Fruit fly (Drosophila melanogaster) whole organism, adult: Measurements from ENCODE around the gene ATPsynG.

ENCODE experiments used
- CG11617 ChIP-seq: fragments of 200-800 bp; sonication (Bioruptor generic); optimal IDR thresholded peaks from 2 replicates; lab custom pipeline; 2017; ENCODE audit warnings: mild to moderate bottlenecking, missing biosample characterization, missing genetic modification reagents, missing genetic modification characterization
- CG1620 ChIP-seq: fragments of 200-800 bp; sonication (Bioruptor generic); optimal IDR thresholded peaks from 2 replicates; lab custom pipeline; 2016; ENCODE audit warnings: missing biosample characterization, missing genetic modification characterization
- cic ChIP-seq: fragments of 200-800 bp; sonication (Bioruptor generic); optimal IDR thresholded peaks from 2 replicates; lab custom pipeline; 2017; ENCODE audit warnings: missing biosample characterization, mild to moderate bottlenecking, missing genetic modification characterization, moderate library complexity

DNA sequence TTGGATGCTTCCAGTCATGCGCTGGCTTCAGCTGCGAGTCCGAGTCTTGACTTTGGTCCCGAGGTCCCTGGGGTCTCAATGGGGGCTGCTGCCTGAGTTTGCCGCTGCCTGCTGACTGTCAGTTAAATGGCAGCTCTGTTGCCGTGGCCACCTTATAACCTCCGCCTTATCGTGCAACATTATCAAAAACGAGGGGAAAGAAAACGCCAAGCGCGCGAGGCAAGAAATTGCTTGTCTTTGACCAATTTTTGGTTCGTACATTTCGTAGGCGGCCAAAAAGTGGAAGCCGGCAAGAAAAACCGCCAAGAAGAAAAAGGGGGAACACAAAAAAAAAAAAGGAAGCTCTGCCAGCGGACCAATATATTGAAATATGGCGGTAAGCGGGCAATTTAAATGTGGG lies 47.7 kb upstream of the ATPsynG start:
- no peak for TF ChIP-seq CG1620 (GFP tag; lab: Kevin White, UChicago)
- no peak for TF ChIP-seq CG11617 (GFP tag; lab: Kevin White, UChicago)
- no peak for TF ChIP-seq cic (GFP tag; lab: Kevin White, UChicago)
